Worm (Caenorhabditis elegans) whole organism, L4 larva: ENCODE measurements around the gene F10E9.11.

ENCODE experiments used
- hlh-30 ChIP-seq: sonication (generic microtip); optimal IDR thresholded peaks from 2 replicates; lab custom pipeline; 2017; ENCODE audit warnings: antibody characterized with exemption, mild to moderate bottlenecking, missing genetic modification characterization, missing compliant biosample characterization; ENCODE audit not compliant: insufficient read depth
- rbr-2 ChIP-seq: sonication (generic microtip); optimal IDR thresholded peaks from 2 replicates; lab custom pipeline; 2016; ENCODE audit warnings: missing genotype, missing genetic modification characterization, missing compliant biosample characterization

- TF ChIP-seq rbr-2 (tag; lab: Kevin White, UChicago) (no peak), hlh-30 (no peak)
Measured at ce11 chrIII:8286003-8286402, 33.1 kb downstream of the F10E9.11 start.
